Worm (Caenorhabditis elegans): ENCODE measurements around the gene K12H4.5.

Gene K12H4.5

DNA sequence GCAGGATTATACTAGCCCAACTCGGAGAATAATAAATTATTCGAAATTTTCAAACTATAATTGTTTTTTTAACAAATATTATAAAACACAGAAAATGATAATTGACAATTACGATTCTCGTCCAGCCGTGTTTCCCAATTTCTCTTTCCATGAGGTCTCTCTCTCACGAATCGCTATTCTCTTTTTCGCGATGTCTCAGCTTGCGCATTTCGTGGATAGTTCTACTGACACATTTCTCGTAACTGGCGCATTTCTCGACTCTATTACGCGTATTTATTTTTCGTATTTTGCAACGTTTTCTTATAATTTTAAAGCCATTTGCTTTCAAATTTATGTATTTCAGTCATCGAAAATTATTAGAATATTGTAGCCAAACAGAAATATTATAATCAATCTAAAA, 503 bp upstream of the K12H4.5 start (continued):
- TF ChIP-seq die-1 (tag; optimal IDR thresholded peaks at IDR 0.05) = peak; percentile 97
- TF ChIP-seq dpl-1 (GFP tag; optimal IDR thresholded peaks at IDR 0.05) = peak; percentile 89
- peak; percentile 95 for TF ChIP-seq chd-7 (tag; optimal IDR thresholded peaks at IDR 0.05)
- TF ChIP-seq ztf-26 (tag; optimal IDR thresholded peaks at IDR 0.05) = peak; percentile 87
- peak; percentile 84 to 91 for TF ChIP-seq let-607 (tag; optimal IDR thresholded peaks at IDR 0.05)
- TF ChIP-seq hlh-12 (tag; optimal IDR thresholded peaks at IDR 0.05) = peak; percentile 24
- peak; percentile 96 for TF ChIP-seq madf-3 (GFP tag; IDR thresholded peaks at IDR 0.05)
- peak; percentile 71 for TF ChIP-seq unc-62 (GFP tag; optimal IDR thresholded peaks at IDR 0.05)
- TF ChIP-seq T26A5.8 (tag; optimal IDR thresholded peaks at IDR 0.05) = no peak
- peak; percentile 99 for TF ChIP-seq zim-3 (tag; optimal IDR thresholded peaks at IDR 0.05)
- no peak for TF ChIP-seq F57A8.1 (GFP tag; optimal IDR thresholded peaks at IDR 0.05)
- TF ChIP-seq snpc-3.4 (tag; optimal IDR thresholded peaks at IDR 0.05) = peak; percentile 91
- TF ChIP-seq C17E4.6 (GFP tag; IDR thresholded peaks at IDR 0.05) = peak; percentile 96
- TF ChIP-seq Y95B8A.8 (GFP tag; IDR thresholded peaks at IDR 0.05) = peak; percentile 98
- TF ChIP-seq ztf-28 (GFP tag; IDR thresholded peaks at IDR 0.05) = peak; percentile 100
- TF ChIP-seq rpc-1 (optimal IDR thresholded peaks at IDR 0.05) = peak; percentile 7
- peak; percentile 20 for TF ChIP-seq rpc-1 (tag; optimal IDR thresholded peaks at IDR 0.05)
- TF ChIP-seq C06A6.2 (GFP tag; conservative IDR thresholded peaks at IDR 0.05) = peak; percentile 67; the same call in 1 of the 2 replicates
- TF ChIP-seq B0336.3 (GFP tag; IDR thresholded peaks at IDR 0.05) = peak; percentile 90; the same call in 1 of the 2 replicates
- peak; percentile 51 for TF ChIP-seq B0261.1 (tag; optimal IDR thresholded peaks at IDR 0.05)
- no peak for TF ChIP-seq F55B11.4 (tag; optimal IDR thresholded peaks at IDR 0.05; ENCODE audit: borderline replicate concordance, insufficient read depth)
- TF ChIP-seq repo-1 (tag; optimal IDR thresholded peaks at IDR 0.05) = peak; percentile 2
- TF ChIP-seq let-526 (GFP tag; IDR thresholded peaks at IDR 0.05) = peak; percentile 99
- TF ChIP-seq egl-18 (GFP tag; IDR thresholded peaks at IDR 0.05) = peak; percentile 69; the same call in 1 of the 2 replicates
- TF ChIP-seq ztf-3 (GFP tag; optimal IDR thresholded peaks at IDR 0.05) = peak; percentile 66
- peak; percentile 95 for TF ChIP-seq pha-4 (tag; optimal IDR thresholded peaks at IDR 0.05)
- TF ChIP-seq bed-1 (GFP tag; IDR thresholded peaks at IDR 0.05) = no peak
- TF ChIP-seq snpc-1.1 (tag; optimal IDR thresholded peaks at IDR 0.05; ENCODE audit: insufficient read depth) = peak; percentile 78
- no peak for TF ChIP-seq nhr-179 (tag; optimal IDR thresholded peaks at IDR 0.05)
- peak; percentile 100 for TF ChIP-seq ceh-100 (GFP tag; IDR thresholded peaks at IDR 0.05)
- TF ChIP-seq pbrm-1 (GFP tag; IDR thresholded peaks at IDR 0.05) = peak; percentile 98
- peak; percentile 99 for TF ChIP-seq dox-1 (GFP tag; IDR thresholded peaks at IDR 0.05)
- TF ChIP-seq egrh-3 (GFP tag; IDR thresholded peaks at IDR 0.05) = peak; percentile 90
- no peak for TF ChIP-seq dpff-1 (tag; optimal IDR thresholded peaks at IDR 0.05)
- peak; percentile 88 for TF ChIP-seq F22D6.2 (tag; optimal IDR thresholded peaks at IDR 0.05)
- TF ChIP-seq T07F8.4 (tag; optimal IDR thresholded peaks at IDR 0.05) = peak; percentile 96
- no peak for TF ChIP-seq hlh-26 (GFP tag; conservative IDR thresholded peaks at IDR 0.05)
- peak; percentile 93 for TF ChIP-seq mcd-1 (GFP tag; IDR thresholded peaks at IDR 0.05)
- peak; percentile 81 for TF ChIP-seq hmg-20 (GFP tag; IDR thresholded peaks at IDR 0.05)
- no peak for TF ChIP-seq lag-1 (GFP tag; IDR thresholded peaks at IDR 0.05)
- peak; percentile 99 for TF ChIP-seq unc-130 (GFP tag; optimal IDR thresholded peaks at IDR 0.05)
- TF ChIP-seq ztf-6 (GFP tag; IDR thresholded peaks at IDR 0.05) = peak; percentile 99
- TF ChIP-seq aptf-2 (GFP tag; conservative IDR thresholded peaks at IDR 0.05) = peak; percentile 98
- no peak for TF ChIP-seq F39B2.1 (GFP tag; IDR thresholded peaks at IDR 0.05)
- TF ChIP-seq tbp1 (GFP tag; optimal IDR thresholded peaks at IDR 0.05) = peak; percentile 80
- peak; percentile 99 for TF ChIP-seq nhr-80 (tag; optimal IDR thresholded peaks at IDR 0.05)
- peak; percentile 98 for TF ChIP-seq Y79H2A.3 (GFP tag; conservative IDR thresholded peaks at IDR 0.05)
- TF ChIP-seq hrde-1 (tag; optimal IDR thresholded peaks at IDR 0.05; ENCODE audit: borderline replicate concordance) = peak; percentile 93
- TF ChIP-seq sdz-38 (tag; optimal IDR thresholded peaks at IDR 0.05) = no peak
